Worm (Caenorhabditis elegans): Measurements from ENCODE around the gene T04G9.6.

The T04G9.6 gene

DNA sequence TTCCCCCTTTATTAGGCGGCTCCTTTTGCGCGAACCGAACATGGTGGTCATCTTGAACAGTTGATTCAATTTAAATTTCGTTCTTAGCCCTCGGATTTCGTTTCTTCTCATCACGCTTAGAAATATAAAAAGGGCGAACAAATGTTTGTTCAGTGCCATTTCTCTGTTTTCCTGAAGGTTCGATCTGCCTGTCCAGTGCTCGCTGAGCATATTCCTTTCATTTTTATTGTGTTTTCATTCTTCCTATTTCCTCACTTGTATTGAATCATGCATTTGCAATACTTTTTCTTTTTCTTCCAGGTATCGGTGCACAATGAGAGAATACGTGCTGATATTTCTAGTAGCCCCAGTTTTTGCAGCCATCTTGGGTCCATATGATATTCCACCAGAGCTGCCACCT, 7.3 kb downstream of the T04G9.6 start, which contains the start of gene nas-15:
TSS of gene nas-15 (plus strand) at position 301 of the 400 bp plus-strand sequence.
- TF ChIP-seq sptf-2 (GFP tag; optimal IDR thresholded peaks at IDR 0.05) (no peak), lin-26 (GFP tag; IDR thresholded peaks at IDR 0.05) (no peak), rpc-1 (optimal IDR thresholded peaks at IDR 0.05) (no peak), rpc-1 (tag; optimal IDR thresholded peaks at IDR 0.05) (no peak), lin-35 (GFP tag; optimal IDR thresholded peaks at IDR 0.05) (no peak), mes-4 (tag; optimal IDR thresholded peaks at IDR 0.05) (no peak), hlh-26 (GFP tag; conservative IDR thresholded peaks at IDR 0.05) (no peak), him-1 (tag; optimal IDR thresholded peaks at IDR 0.05) (no peak), F33H1.4 (GFP tag; IDR thresholded peaks at IDR 0.05) (no peak), snpc-3.4 (tag; optimal IDR thresholded peaks at IDR 0.05) (no peak), ets-4 (GFP tag; optimal IDR thresholded peaks at IDR 0.05) (no peak)

DNA sequence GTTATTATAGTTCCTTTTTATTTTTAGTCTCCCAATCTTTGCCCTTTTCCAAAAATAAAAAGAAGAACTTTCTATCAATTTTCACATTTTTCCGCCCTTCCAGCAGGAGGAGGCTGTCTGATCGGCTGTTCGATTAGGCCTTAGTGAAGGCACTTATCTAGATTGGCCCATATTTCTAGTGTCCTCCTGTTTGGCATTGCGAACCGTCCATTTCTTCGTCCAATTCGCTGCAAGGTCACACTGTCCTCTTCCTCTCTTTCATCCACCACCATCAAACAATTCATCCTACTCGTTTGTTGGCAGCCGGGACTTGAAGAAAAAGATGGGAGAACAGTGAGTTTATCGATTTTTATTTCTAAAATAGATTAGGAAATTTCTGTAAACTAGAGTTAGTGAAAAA, 12.6 kb downstream of the T04G9.6 start, which contains the start of gene T04G9.4:
TSS of gene T04G9.4 (plus strand) at position 293 of the 400 bp plus-strand sequence.
- TF ChIP-seq dpff-1 (tag; optimal IDR thresholded peaks at IDR 0.05) (no peak), attf-5 (GFP tag; optimal IDR thresholded peaks at IDR 0.05) (no peak), akir-1 (GFP tag; optimal IDR thresholded peaks at IDR 0.05) (no peak), aptf-3 (GFP tag; IDR thresholded peaks at IDR 0.05) (no peak), mes-4 (tag; optimal IDR thresholded peaks at IDR 0.05) (no peak), egl-18 (GFP tag; IDR thresholded peaks at IDR 0.05) (no peak), rec-8 (tag; optimal IDR thresholded peaks at IDR 0.05) (no peak), nhr-120 (GFP tag; IDR thresholded peaks at IDR 0.05) (no peak), ztf-28 (GFP tag; IDR thresholded peaks at IDR 0.05) (no peak), tbx-9 (tag; optimal IDR thresholded peaks at IDR 0.05; ENCODE audit: borderline replicate concordance) (no peak), ets-4 (GFP tag; optimal IDR thresholded peaks at IDR 0.05) (no peak), egl-44 (GFP tag; IDR thresholded peaks at IDR 0.05) (no peak), hmg-1.2 (GFP tag; IDR thresholded peaks at IDR 0.05) (no peak), snpc-3.4 (tag; optimal IDR thresholded peaks at IDR 0.05) (no peak), ceh-79 (tag; optimal IDR thresholded peaks at IDR 0.05) (no peak), mel-28 (tag; optimal IDR thresholded peaks at IDR 0.05; ENCODE audit: borderline replicate concordance) (no peak), Y67H2A.10 (GFP tag; conservative IDR thresholded peaks at IDR 0.05) (no peak)

DNA sequence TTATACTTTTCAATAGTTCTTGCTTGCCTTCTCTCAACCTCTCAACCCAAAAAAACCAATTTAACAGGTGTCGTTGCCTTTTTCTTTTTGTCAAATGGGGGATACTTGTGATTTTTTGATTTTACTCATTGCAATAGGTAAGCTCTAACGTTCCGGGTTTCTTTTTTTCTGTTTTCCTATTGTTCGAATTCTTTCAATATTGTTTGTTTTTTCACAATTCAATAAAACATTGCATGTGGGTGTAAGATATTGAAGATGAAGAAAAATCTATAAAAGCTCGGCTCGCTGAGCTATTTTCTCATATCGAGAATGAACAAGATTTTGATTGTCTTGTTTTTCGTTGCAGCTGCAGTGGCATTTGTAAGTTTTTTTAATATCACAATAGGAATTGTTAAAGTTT, 14.2 kb downstream of the T04G9.6 start, which contains the start of gene T04G9.7:
TSS of gene T04G9.7 (plus strand) at position 301 of the 400 bp plus-strand sequence.
- TF ChIP-seq lin-40 (tag; optimal IDR thresholded peaks at IDR 0.05), result no peak
- no peak for TF ChIP-seq F33H1.4 (GFP tag; IDR thresholded peaks at IDR 0.05)
- no peak for TF ChIP-seq F52B5.7 (tag; optimal IDR thresholded peaks at IDR 0.05)
- TF ChIP-seq T07F8.4 (tag; optimal IDR thresholded peaks at IDR 0.05), result no peak
- no peak for TF ChIP-seq egrh-3 (GFP tag; IDR thresholded peaks at IDR 0.05)
- no peak for TF ChIP-seq rec-8 (tag; optimal IDR thresholded peaks at IDR 0.05)
- no peak for TF ChIP-seq F39B2.1 (GFP tag; IDR thresholded peaks at IDR 0.05)
- no peak for TF ChIP-seq madf-3 (GFP tag; IDR thresholded peaks at IDR 0.05)
- TF ChIP-seq F49E8.2 (tag; optimal IDR thresholded peaks at IDR 0.05; ENCODE audit: insufficient read depth), result no peak
- no peak for TF ChIP-seq tbx-9 (tag; optimal IDR thresholded peaks at IDR 0.05; ENCODE audit: borderline replicate concordance)
- no peak for TF ChIP-seq attf-3 (GFP tag; conservative IDR thresholded peaks at IDR 0.05)
- no peak for TF ChIP-seq ZK185.1 (tag; optimal IDR thresholded peaks at IDR 0.05; ENCODE audit: poor library complexity, severe bottlenecking)
- no peak for TF ChIP-seq T26A5.8 (tag; optimal IDR thresholded peaks at IDR 0.05)
- TF ChIP-seq Y67H2A.10 (GFP tag; conservative IDR thresholded peaks at IDR 0.05), result no peak
- TF ChIP-seq nfya-1 (tag; optimal IDR thresholded peaks at IDR 0.05; ENCODE audit: borderline replicate concordance, insufficient read depth), result no peak
- TF ChIP-seq B0019.2 (GFP tag; conservative IDR thresholded peaks at IDR 0.05), result no peak
- TF ChIP-seq hlh-26 (GFP tag; conservative IDR thresholded peaks at IDR 0.05), result no peak

Data from whole organism, young adult.